Worm (Caenorhabditis elegans): ENCODE results near the gene nrde-1.

nrde-1 gene

DNA sequence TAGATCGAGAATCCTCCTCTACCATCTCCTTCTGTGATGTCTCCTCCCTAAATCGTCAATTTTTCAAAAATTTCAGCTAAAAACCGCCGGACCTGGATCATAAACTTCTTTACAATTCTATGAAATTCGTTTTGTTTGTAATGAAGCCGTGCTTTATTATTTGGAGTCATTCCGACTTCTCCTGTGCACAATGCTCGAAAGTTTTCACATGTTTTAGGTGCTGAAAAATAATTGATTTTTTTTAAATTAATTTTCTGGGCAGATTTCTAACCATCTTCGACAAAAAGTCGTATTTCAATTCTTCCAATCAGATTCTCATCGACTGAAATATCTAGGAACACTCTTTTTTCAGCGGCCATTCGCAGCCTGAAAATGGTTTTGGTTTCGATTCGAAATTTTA lies 14.0 kb upstream of the nrde-1 start, which contains the start of gene cyn-9:
cyn-9 (minus strand) TSS at position 366 of the 400 bp plus-strand sequence.
- no peak for TF ChIP-seq egl-27 (tag; optimal IDR thresholded peaks at IDR 0.05)
- TF ChIP-seq ama-1 (optimal IDR thresholded peaks at IDR 0.05), result no peak
- TF ChIP-seq dve-1 (tag; optimal IDR thresholded peaks at IDR 0.05; ENCODE audit: insufficient read depth), result no peak
- no peak for TF ChIP-seq dmd-9 (GFP tag; IDR thresholded peaks at IDR 0.05)
- no peak for TF ChIP-seq hmg-1.1 (GFP tag; IDR thresholded peaks at IDR 0.05)
- peak; percentile 70 for TF ChIP-seq duxl-1 (tag; optimal IDR thresholded peaks at IDR 0.05; ENCODE audit: poor library complexity)
- TF ChIP-seq lin-38 (GFP tag; IDR thresholded peaks at IDR 0.05), result peak; percentile 46
- no peak for TF ChIP-seq unc-39 (tag; optimal IDR thresholded peaks at IDR 0.05)
- TF ChIP-seq nhr-41 (GFP tag; IDR thresholded peaks at IDR 0.05), result no peak
- TF ChIP-seq ZK337.2 (GFP tag; IDR thresholded peaks at IDR 0.05), result no peak
- TF ChIP-seq T26A8.4 (GFP tag; IDR thresholded peaks at IDR 0.05), result peak; percentile 66
- TF ChIP-seq Y75B8A.6 (GFP tag; IDR thresholded peaks at IDR 0.05), result 0 out of 2 replicates have a peak, but pooled peaks have one; percentile 22
- no peak for TF ChIP-seq F26F4.8 (GFP tag; conservative IDR thresholded peaks at IDR 0.05)
- no peak for TF ChIP-seq T20F7.1 (GFP tag; optimal IDR thresholded peaks at IDR 0.05)
- 0 out of 2 replicates have a peak, but pooled peaks have one; percentile 10 for TF ChIP-seq arid-1 (GFP tag; conservative IDR thresholded peaks at IDR 0.05)

DNA sequence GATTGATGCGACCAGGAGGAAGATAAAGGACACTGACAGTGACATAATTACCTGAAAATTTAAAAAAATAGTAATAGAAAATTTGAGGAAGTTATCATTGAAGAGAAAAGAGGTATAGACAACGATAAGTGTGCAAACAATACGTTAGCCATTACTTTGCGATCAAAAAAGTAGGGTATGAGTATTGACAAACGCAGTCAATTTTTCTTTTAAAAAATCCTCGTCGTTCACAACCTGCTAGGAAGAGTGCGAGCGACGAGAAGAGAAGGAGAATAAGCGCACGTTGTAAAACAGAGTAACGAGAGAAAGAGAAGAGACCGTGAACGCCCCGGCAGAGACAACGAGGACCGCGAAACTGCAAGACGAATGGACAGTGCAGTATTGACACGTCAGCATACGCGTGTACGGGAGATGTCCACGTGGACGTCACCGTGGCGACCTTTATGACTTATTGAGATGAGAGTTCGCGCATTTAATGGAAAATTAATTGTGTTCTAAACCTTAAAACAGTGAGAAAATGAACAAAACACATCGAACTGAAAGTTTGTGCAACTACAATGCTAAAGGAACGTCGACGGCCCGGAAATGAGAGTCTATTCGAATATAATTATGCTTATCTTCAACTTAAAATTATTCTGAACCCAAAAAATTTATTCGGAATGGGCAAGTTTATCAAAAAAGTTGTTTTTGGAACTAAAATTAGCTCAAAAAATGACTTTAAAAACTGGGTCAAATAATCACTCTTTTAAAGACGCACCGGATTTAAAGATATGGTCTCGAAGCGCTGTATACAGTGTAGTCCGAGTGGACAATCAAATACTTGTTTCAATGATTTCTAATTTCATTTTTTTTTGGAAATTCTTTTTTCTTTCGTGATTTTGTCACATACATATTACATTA lies 11.6 kb upstream of the nrde-1 start, which contains the start of the genes pdi-1 and C14B1.2:
pdi-1 (minus strand) TSS at position 51 of the 900 bp plus-strand sequence.
C14B1.2 (plus strand) TSS at position 850 of the 900 bp plus-strand sequence.
- TF ChIP-seq pqm-1 (tag; optimal IDR thresholded peaks at IDR 0.05) (peak; percentile 40), tag-97 (GFP tag; IDR thresholded peaks at IDR 0.05) (no peak), ces-1 (GFP tag; optimal IDR thresholded peaks at IDR 0.05) (no peak), dmd-6 (GFP tag; IDR thresholded peaks at IDR 0.05) (peak; percentile 74), lin-29 (GFP tag; IDR thresholded peaks at IDR 0.05) (no peak), ceh-32 (tag; optimal IDR thresholded peaks at IDR 0.05; ENCODE audit: poor library complexity) (no peak), F10B5.3 (tag; optimal IDR thresholded peaks at IDR 0.05) (no peak), egl-27 (tag; optimal IDR thresholded peaks at IDR 0.05) (no peak), lsy-2 (tag; optimal IDR thresholded peaks at IDR 0.05) (peak in 1 of 2 experiments; percentile 71), Y48G9A.11 (GFP tag; IDR thresholded peaks at IDR 0.05) (no peak), hmg-1.1 (GFP tag; IDR thresholded peaks at IDR 0.05) (peak; percentile 66; the same call in 1 of the 2 replicates), madf-5 (GFP tag; IDR thresholded peaks at IDR 0.05) (no peak), nhr-11 (tag; optimal IDR thresholded peaks at IDR 0.05) (no peak), Y5F2A.4 (GFP tag; optimal IDR thresholded peaks at IDR 0.05) (no peak), rbr-2 (tag; optimal IDR thresholded peaks at IDR 0.05) (peak; percentile 34), pha-4 (GFP tag; IDR thresholded peaks at IDR 0.05) (peak; percentile 54; the same call in 1 of the 2 replicates), pha-4 (tag; optimal IDR thresholded peaks at IDR 0.05) (no peak), spr-3 (GFP tag; optimal IDR thresholded peaks at IDR 0.05) (no peak), Y75B8A.6 (GFP tag; IDR thresholded peaks at IDR 0.05) (0 out of 2 replicates have a peak, but pooled peaks have one; percentile 37), zag-1 (tag; optimal IDR thresholded peaks at IDR 0.05) (no peak), egl-43 (GFP tag; IDR thresholded peaks at IDR 0.05) (peak; percentile 59; the same call in 1 of the 2 replicates), nhr-237 (tag; optimal IDR thresholded peaks at IDR 0.05) (no peak), F37D6.2 (tag; optimal IDR thresholded peaks at IDR 0.05) (no peak), lin-39 (tag; optimal IDR thresholded peaks at IDR 0.05) (no peak), vab-7 (GFP tag; IDR thresholded peaks at IDR 0.05) (no peak), D1046.2 (GFP tag; IDR thresholded peaks at IDR 0.05) (no peak), F26F4.8 (GFP tag; conservative IDR thresholded peaks at IDR 0.05) (no peak), fos-1 (tag; optimal IDR thresholded peaks at IDR 0.05) (no peak), aly-2 (tag; optimal IDR thresholded peaks at IDR 0.05) (no peak), gei-8 (GFP tag; optimal IDR thresholded peaks at IDR 0.05) (no peak), ceh-20 (GFP tag; IDR thresholded peaks at IDR 0.05) (0 out of 2 replicates have a peak, but pooled peaks have one; percentile 22), dmd-9 (GFP tag; IDR thresholded peaks at IDR 0.05) (no peak), nhr-10 (tag; optimal IDR thresholded peaks at IDR 0.05) (no peak), Y105C5A.15 (GFP tag; IDR thresholded peaks at IDR 0.05) (no peak), R02D3.7 (tag; optimal IDR thresholded peaks at IDR 0.05) (no peak), T26A8.4 (GFP tag; IDR thresholded peaks at IDR 0.05) (no peak), T20F7.1 (GFP tag; optimal IDR thresholded peaks at IDR 0.05) (peak; percentile 66), unc-39 (tag; optimal IDR thresholded peaks at IDR 0.05) (no peak), saeg-2 (GFP tag; IDR thresholded peaks at IDR 0.05) (no peak)

All from whole organism, L4 larva.